Fruit fly (Drosophila melanogaster): Measurements from ENCODE around the gene Mms19.

The Mms19 gene

dm6 chr3R:5216308-5216765 lies 16.0 kb upstream of the Mms19 start:
- TF ChIP-seq Jra (GFP tag; optimal IDR thresholded peaks at IDR 0.05) (no peak), dl (GFP tag; optimal IDR thresholded peaks at IDR 0.05; ENCODE audit: insufficient read depth in 1 of 2, partially characterized antibody in 2 of 2) (peak in 1 of 2 experiments; percentile 69), Dif (GFP tag; optimal IDR thresholded peaks at IDR 0.05; ENCODE audit: partially characterized antibody) (peak; percentile 77), Abd-B (GFP tag; optimal IDR thresholded peaks at IDR 0.05) (no peak), tai (GFP tag; optimal IDR thresholded peaks at IDR 0.05) (no peak), brk (GFP tag; optimal IDR thresholded peaks at IDR 0.05) (no peak), sv (GFP tag; optimal IDR thresholded peaks at IDR 0.05) (no peak), jim (GFP tag; optimal IDR thresholded peaks at IDR 0.05) (no peak), Hr83 (GFP tag; optimal IDR thresholded peaks at IDR 0.05; ENCODE audit: poor library complexity, severe bottlenecking) (no peak), OdsH (GFP tag; optimal IDR thresholded peaks at IDR 0.05) (no peak), GATAd (GFP tag; optimal IDR thresholded peaks at IDR 0.05) (no peak), CG9705 (GFP tag; optimal IDR thresholded peaks at IDR 0.05) (no peak), psq (GFP tag; optimal IDR thresholded peaks at IDR 0.05) (peak; percentile 82), Vsx2 (GFP tag; optimal IDR thresholded peaks at IDR 0.05; ENCODE audit: partially characterized antibody) (no peak), dmrt93B (GFP tag; optimal IDR thresholded peaks at IDR 0.05) (no peak), foxo (GFP tag; optimal IDR thresholded peaks at IDR 0.05) (no peak), dsf (GFP tag; optimal IDR thresholded peaks at IDR 0.05; ENCODE audit: borderline replicate concordance) (no peak), fru (GFP tag; optimal IDR thresholded peaks at IDR 0.05) (no peak), Sp1 (GFP tag; optimal IDR thresholded peaks at IDR 0.05) (no peak)

- TF ChIP-seq psq (GFP tag; optimal IDR thresholded peaks at IDR 0.05) (no peak), Rel (GFP tag; optimal IDR thresholded peaks at IDR 0.05) (no peak), Rel (tag; optimal IDR thresholded peaks at IDR 0.05) (peak; percentile 28), sv (GFP tag; optimal IDR thresholded peaks at IDR 0.05) (no peak), CG32264 (GFP tag; optimal IDR thresholded peaks at IDR 0.05) (no peak), N (GFP tag; optimal IDR thresholded peaks at IDR 0.05) (no peak), GATAd (GFP tag; optimal IDR thresholded peaks at IDR 0.05) (no peak), pan (optimal IDR thresholded peaks at IDR 0.05) (no peak), CrebA (GFP tag; optimal IDR thresholded peaks at IDR 0.05; ENCODE audit: borderline replicate concordance) (no peak), jim (GFP tag; optimal IDR thresholded peaks at IDR 0.05) (no peak), Hr83 (GFP tag; optimal IDR thresholded peaks at IDR 0.05; ENCODE audit: poor library complexity, severe bottlenecking) (peak; percentile 56), tai (GFP tag; optimal IDR thresholded peaks at IDR 0.05) (no peak), Sp1 (GFP tag; optimal IDR thresholded peaks at IDR 0.05) (peak; percentile 43), Hnf4 (GFP tag; optimal IDR thresholded peaks at IDR 0.05) (peak; percentile 42), Myc (optimal IDR thresholded peaks at IDR 0.05) (peak; percentile 20), sage (GFP tag; optimal IDR thresholded peaks at IDR 0.05) (no peak), Hr78 (GFP tag; optimal IDR thresholded peaks at IDR 0.05) (no peak), dsf (GFP tag; optimal IDR thresholded peaks at IDR 0.05; ENCODE audit: borderline replicate concordance) (no peak), h (GFP tag; optimal IDR thresholded peaks at IDR 0.05) (peak; percentile 3), Dif (GFP tag; optimal IDR thresholded peaks at IDR 0.05; ENCODE audit: partially characterized antibody) (peak; percentile 62), br (GFP tag; optimal IDR thresholded peaks at IDR 0.05) (peak; percentile 1), Abd-B (GFP tag; optimal IDR thresholded peaks at IDR 0.05) (no peak)
Measured at dm6 chr3R:5217278-5217714, 15.0 kb upstream of the Mms19 start, which contains the start of gene cno. cno (minus strand) TSS chr3R:5217456.

dm6 chr3R:5219466-5219865 lies 12.9 kb upstream of the Mms19 start, which contains the start of the genes Prosbeta2R2 and CG1116:
Prosbeta2R2 (minus strand) TSS chr3R:5219528.
CG1116 (plus strand) TSS chr3R:5219657.
- TF ChIP-seq Dfd (GFP tag; optimal IDR thresholded peaks at IDR 0.05) (no peak), psq (GFP tag; optimal IDR thresholded peaks at IDR 0.05) (no peak), dsf (GFP tag; optimal IDR thresholded peaks at IDR 0.05; ENCODE audit: borderline replicate concordance) (no peak), lola (GFP tag; optimal IDR thresholded peaks at IDR 0.05) (no peak), CG9705 (GFP tag; optimal IDR thresholded peaks at IDR 0.05) (no peak), Hnf4 (GFP tag; optimal IDR thresholded peaks at IDR 0.05) (no peak), dl (GFP tag; optimal IDR thresholded peaks at IDR 0.05; ENCODE audit: insufficient read depth in 1 of 2, partially characterized antibody in 2 of 2) (no peak)

- TF ChIP-seq Jra (GFP tag; optimal IDR thresholded peaks at IDR 0.05), result no peak
- peak; percentile 26 for TF ChIP-seq rgr (GFP tag; optimal IDR thresholded peaks at IDR 0.05)
- peak in 1 of 2 experiments; percentile 13 for TF ChIP-seq foxo (GFP tag; optimal IDR thresholded peaks at IDR 0.05)
- peak; percentile 10 for TF ChIP-seq HLH106 (tag; optimal IDR thresholded peaks at IDR 0.05)
- peak; percentile 59 for TF ChIP-seq Hr78 (GFP tag; optimal IDR thresholded peaks at IDR 0.05)
- TF ChIP-seq sage (GFP tag; optimal IDR thresholded peaks at IDR 0.05), result no peak
- TF ChIP-seq CG9705 (GFP tag; optimal IDR thresholded peaks at IDR 0.05), result peak; percentile 27
- peak; percentile 97 for TF ChIP-seq N (GFP tag; optimal IDR thresholded peaks at IDR 0.05)
- no peak for TF ChIP-seq woc (GFP tag; optimal IDR thresholded peaks at IDR 0.05)
- TF ChIP-seq Dfd (GFP tag; optimal IDR thresholded peaks at IDR 0.05), result no peak
- TF ChIP-seq OdsH (GFP tag; optimal IDR thresholded peaks at IDR 0.05), result no peak
- no peak for TF ChIP-seq Vsx2 (GFP tag; optimal IDR thresholded peaks at IDR 0.05; ENCODE audit: partially characterized antibody)
- TF ChIP-seq brk (GFP tag; optimal IDR thresholded peaks at IDR 0.05), result no peak
- TF ChIP-seq Dif (GFP tag; optimal IDR thresholded peaks at IDR 0.05; ENCODE audit: partially characterized antibody), result no peak
- TF ChIP-seq Hnf4 (GFP tag; optimal IDR thresholded peaks at IDR 0.05), result peak; percentile 92
- peak; percentile 40 for TF ChIP-seq fru (GFP tag; optimal IDR thresholded peaks at IDR 0.05)
- no peak for TF ChIP-seq dl (GFP tag; optimal IDR thresholded peaks at IDR 0.05; ENCODE audit: insufficient read depth in 1 of 2, partially characterized antibody in 2 of 2)
- TF ChIP-seq CrebA (GFP tag; optimal IDR thresholded peaks at IDR 0.05; ENCODE audit: borderline replicate concordance), result no peak
- TF ChIP-seq ey (GFP tag; optimal IDR thresholded peaks at IDR 0.05), result no peak
- no peak for TF ChIP-seq pan (optimal IDR thresholded peaks at IDR 0.05)
- TF ChIP-seq Myc (optimal IDR thresholded peaks at IDR 0.05), result no peak
- TF ChIP-seq lola (GFP tag; optimal IDR thresholded peaks at IDR 0.05), result no peak
- TF ChIP-seq Rel (GFP tag; optimal IDR thresholded peaks at IDR 0.05), result no peak
- peak; percentile 54 for TF ChIP-seq Rel (tag; optimal IDR thresholded peaks at IDR 0.05)
- no peak for TF ChIP-seq Hr83 (GFP tag; optimal IDR thresholded peaks at IDR 0.05; ENCODE audit: poor library complexity, severe bottlenecking)
Measured at dm6 chr3R:5223135-5223534, 9.2 kb upstream of the Mms19 start, which contains the start of gene CG2604. CG2604 (minus strand) TSS chr3R:5223365.

All from whole organism, wandering third instar larva.